Fruit fly (Drosophila melanogaster) whole organism, embryonic: ENCODE measurements around the gene Tfb4.

Source experiments
- CG13775 ChIP-seq: fragments of 200-800 bp; sonication (Bioruptor generic); optimal IDR thresholded peaks from 3 replicates; lab custom pipeline; 2017; ENCODE audit warnings: missing biosample characterization, mild to moderate bottlenecking, missing genetic modification characterization
- CG16813 ChIP-seq: fragments of 200-800 bp; sonication (Bioruptor generic); IDR thresholded peaks from 3 replicates; pipeline ENCODE4 v1.3.6; 2022; ENCODE audit warnings: missing biosample characterization, missing genetic modification characterization; ENCODE audit not compliant: partially characterized antibody
- CG7271 ChIP-seq: fragments of 200-800 bp; sonication (Bioruptor generic); optimal IDR thresholded peaks from 2 replicates; lab custom pipeline; 2018; ENCODE audit warnings: missing biosample characterization, mild to moderate bottlenecking, missing genetic modification characterization, moderate library complexity
- CG9437 ChIP-seq: fragments of 200-800 bp; sonication (Bioruptor generic); optimal IDR thresholded peaks from 2 replicates; lab custom pipeline; 2018; ENCODE audit warnings: missing biosample characterization, mild to moderate bottlenecking, missing genetic modification characterization
- CkIIα-i1 ChIP-seq: fragments of 200-800 bp; sonication (Bioruptor generic); IDR thresholded peaks from 2 replicates; pipeline ENCODE4 v1.3.6; 2022; ENCODE audit warnings: missing biosample characterization, missing genetic modification characterization
- HLH54F ChIP-seq: fragments of 200-800 bp; sonication (Bioruptor generic); optimal IDR thresholded peaks from 3 replicates; lab custom pipeline; 2016; ENCODE audit warnings: missing biosample characterization, missing genetic modification characterization
- PHDP ChIP-seq: fragments of 200-800 bp; sonication (Bioruptor generic); optimal IDR thresholded peaks from 3 replicates; lab custom pipeline; 2018; ENCODE audit warnings: missing biosample characterization, mild to moderate bottlenecking, missing genetic modification characterization, moderate library complexity
- dmrt11E ChIP-seq: fragments of 200-800 bp; sonication (Bioruptor generic); optimal IDR thresholded peaks from 3 replicates; lab custom pipeline; 2018; ENCODE audit warnings: missing biosample characterization, mild to moderate bottlenecking, missing genetic modification characterization, moderate library complexity
- dpn ChIP-seq, 2 experiments: fragments of 200-800 bp; sonication (Bioruptor generic); optimal IDR thresholded peaks; 3 replicates each; lab custom pipeline; 2016; ENCODE audit warnings: missing biosample characterization in 2 of 2, missing genetic modification characterization in 2 of 2
- hkb ChIP-seq, 2 experiments: fragments of 200-800 bp in 1 of 2; fragments of >200 bp in 1 of 2; sonication (Bioruptor generic) in 1 of 2; IDR thresholded peaks in 1 of 2; optimal IDR thresholded peaks in 1 of 2; 2 replicates each; pipeline versions ENCODE4 v1.3.6 to Lab custom; 2017 to 2022; ENCODE audit warnings: missing biosample characterization in 1 of 2, missing genetic modification characterization in 1 of 2
- stwl ChIP-seq: fragments of 200-800 bp; sonication (Bioruptor generic); optimal IDR thresholded peaks from 3 replicates; lab custom pipeline; 2018; ENCODE audit warnings: missing biosample characterization, mild to moderate bottlenecking, missing genetic modification characterization, moderate library complexity
- unc-4 ChIP-seq: fragments of 200-800 bp; sonication (Bioruptor generic); IDR thresholded peaks from 2 replicates; pipeline ENCODE4 v1.3.6; 2022; ENCODE audit warnings: missing biosample characterization, missing genetic modification characterization; ENCODE audit not compliant: partially characterized antibody

- TF ChIP-seq HLH54F = no peak
- TF ChIP-seq CkIIα-i1 (GFP tag; lab: Robert Waterston, UW) = no peak
- no peak for TF ChIP-seq CG9437 (GFP tag; lab: Kevin White, UChicago)
- TF ChIP-seq hkb (optimal IDR thresholded peaks at IDR 0.05; lab: Kevin White, UChicago) = no peak
- TF ChIP-seq hkb (GFP tag; IDR thresholded peaks at IDR 0.05; lab: Robert Waterston, UW) = no peak
- no peak for TF ChIP-seq dmrt11E (tag; lab: Kevin White, UChicago)
- TF ChIP-seq CG13775 = no peak
- TF ChIP-seq dpn (GFP tag; optimal IDR thresholded peaks at IDR 0.05; lab: Kevin White, UChicago) = no peak
- TF ChIP-seq stwl (tag; lab: Kevin White, UChicago) = no peak
- no peak for TF ChIP-seq CG7271 (tag; lab: Kevin White, UChicago)
- TF ChIP-seq PHDP (tag; lab: Kevin White, UChicago) = no peak
- TF ChIP-seq unc-4 (GFP tag; lab: Robert Waterston, UW) = no peak
- TF ChIP-seq CG16813 (GFP tag; lab: Robert Waterston, UW) = no peak
These were observed 27.8 kb downstream of the Tfb4 start for dm6 chr2L:1122711-1122960.
